Worm (Caenorhabditis elegans): ENCODE measurements around the gene Y53G8AL.3.
A peak's percentile ranks its signal among the peaks of the same experiment; 100 is the strongest.

Y53G8AL.3 gene

DNA sequence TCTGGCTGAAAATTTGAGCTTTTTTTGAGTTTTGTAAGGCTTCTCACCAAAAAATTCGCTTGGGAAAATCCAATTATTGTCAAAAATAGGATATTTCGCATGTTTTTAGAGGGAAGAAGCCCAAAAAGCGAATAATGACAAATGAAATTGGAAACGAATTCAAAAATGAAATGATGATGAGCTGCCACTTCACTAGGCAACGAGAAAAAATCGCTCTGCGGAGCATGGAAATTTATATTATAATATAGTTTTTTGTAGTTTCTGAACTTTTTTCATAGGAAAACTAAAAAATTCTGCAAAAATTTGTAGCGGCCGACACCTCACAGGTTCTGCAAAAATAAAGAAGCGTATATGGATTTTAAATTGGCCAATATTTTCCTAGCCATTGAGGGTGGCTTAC lies at the start of gene Y53G8AL.3:
Gene Y53G8AL.3, minus strand, starts transcription at position 101 of the 400 bp plus-strand sequence.
- TF ChIP-seq nhr-71 (tag; optimal IDR thresholded peaks at IDR 0.05) (no peak), swsn-7 (tag; optimal IDR thresholded peaks at IDR 0.05) (no peak), unc-86 (tag; optimal IDR thresholded peaks at IDR 0.05) (no peak), nhr-19 (GFP tag; conservative IDR thresholded peaks at IDR 0.05) (no peak), fkh-10 (GFP tag; optimal IDR thresholded peaks at IDR 0.05) (no peak), ceh-82 (tag; optimal IDR thresholded peaks at IDR 0.05) (no peak), nhr-90 (tag; optimal IDR thresholded peaks at IDR 0.05; ENCODE audit: poor library complexity) (no peak), mdl-1 (tag; optimal IDR thresholded peaks at IDR 0.05) (no peak), fkh-8 (tag; optimal IDR thresholded peaks at IDR 0.05) (no peak), lsy-2 (tag; optimal IDR thresholded peaks at IDR 0.05) (no peak), dpl-1 (GFP tag; optimal IDR thresholded peaks at IDR 0.05) (no peak), efl-3 (GFP tag; optimal IDR thresholded peaks at IDR 0.05) (no peak), lin-13 (GFP tag; optimal IDR thresholded peaks at IDR 0.05) (no peak), mef-2 (tag; optimal IDR thresholded peaks at IDR 0.05) (no peak), grh-1 (GFP tag; IDR thresholded peaks at IDR 0.05) (no peak)

ce11 chrIII:3297151-3297550 lies 44.2 kb upstream of the Y53G8AL.3 start, which contains the start of gene Y53G8AR.5:
Gene Y53G8AR.5 (plus strand): TSS chrIII:3297451.
- TF ChIP-seq pax-3 (tag; optimal IDR thresholded peaks at IDR 0.05) = no peak
- TF ChIP-seq nhr-85 (tag) = peak; percentile 49

DNA sequence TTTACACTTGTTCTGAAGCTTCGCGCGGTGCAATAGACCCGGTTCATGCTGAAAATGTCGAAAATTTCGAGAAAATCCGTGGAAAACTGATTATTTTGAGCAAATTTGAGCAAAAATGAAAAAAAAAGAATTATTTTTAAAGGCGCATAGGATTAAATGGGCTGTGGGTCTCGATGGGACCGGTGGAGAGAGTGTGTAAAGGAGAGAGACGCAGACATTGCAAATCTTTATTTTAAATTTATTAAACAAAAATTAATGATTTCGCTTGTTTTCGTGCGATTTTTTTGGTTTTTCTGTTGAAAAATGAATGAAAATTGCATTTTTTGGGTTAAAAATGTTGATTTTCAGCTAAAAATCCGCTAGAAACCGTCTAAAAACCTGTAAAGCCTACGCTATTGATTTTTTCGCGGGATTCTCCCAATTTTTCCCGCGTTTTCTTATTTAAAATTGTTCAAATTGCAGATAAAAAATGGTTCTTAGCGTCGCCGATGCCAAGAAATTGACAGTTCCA lies 41.4 kb upstream of the Y53G8AL.3 start, which contains the start of the genes Y53G8AR.8 and Y53G8AR.6:
Gene Y53G8AR.8, minus strand, starts transcription at position 48 of the 511 bp plus-strand sequence.
Gene Y53G8AR.6, plus strand, starts transcription at position 461 of the 511 bp plus-strand sequence.
- TF ChIP-seq nhr-28 (tag; optimal IDR thresholded peaks at IDR 0.05) (no peak), blmp-1 (tag; optimal IDR thresholded peaks at IDR 0.05) (peak; percentile 25), snu-23 (GFP tag; optimal IDR thresholded peaks at IDR 0.05) (peak; percentile 39), nhr-47 (tag; optimal IDR thresholded peaks at IDR 0.05) (no peak), F16B12.6 (tag; optimal IDR thresholded peaks at IDR 0.05) (peak; percentile 40), mep-1 (tag; optimal IDR thresholded peaks at IDR 0.05) (peak; percentile 55), nhr-19 (GFP tag; conservative IDR thresholded peaks at IDR 0.05) (0 out of 2 replicates have a peak, but pooled peaks have one; percentile 3), lsy-2 (tag; optimal IDR thresholded peaks at IDR 0.05) (peak; percentile 53 to 62), sox-4 (tag; optimal IDR thresholded peaks at IDR 0.05) (no peak), fos-1 (tag; optimal IDR thresholded peaks at IDR 0.05) (no peak), aha-1 (tag; optimal IDR thresholded peaks at IDR 0.05) (no peak), skn-1 (tag; optimal IDR thresholded peaks at IDR 0.05) (peak; percentile 1), isw-1 (GFP tag; IDR thresholded peaks at IDR 0.05) (peak; percentile 25; the same call in 1 of the 2 replicates), dpl-1 (GFP tag; optimal IDR thresholded peaks at IDR 0.05) (peak in 2 of 3 experiments; percentile 30 to 56), ceh-82 (tag; optimal IDR thresholded peaks at IDR 0.05) (no peak), xbp-1 (tag; optimal IDR thresholded peaks at IDR 0.05) (peak; percentile 1), tbx-2 (tag; optimal IDR thresholded peaks at IDR 0.05) (peak; percentile 18), nhr-237 (tag; optimal IDR thresholded peaks at IDR 0.05) (no peak), pqm-1 (tag; optimal IDR thresholded peaks at IDR 0.05) (no peak), lin-35 (GFP tag; optimal IDR thresholded peaks at IDR 0.05) (peak; percentile 38 to 45), efl-1 (optimal IDR thresholded peaks at IDR 0.05) (peak; percentile 39 to 51), efl-1 (GFP tag; optimal IDR thresholded peaks at IDR 0.05 in 1 of 2) (peak; percentile 59 to 94)

- TF ChIP-seq elt-2 (tag; optimal IDR thresholded peaks at IDR 0.05) = peak; percentile 84
- TF ChIP-seq nhr-28 (tag; optimal IDR thresholded peaks at IDR 0.05) = no peak
- TF ChIP-seq egl-13 (tag; optimal IDR thresholded peaks at IDR 0.05) = peak; percentile 17
- TF ChIP-seq lin-35 (GFP tag; optimal IDR thresholded peaks at IDR 0.05) = peak in 1 of 2 experiments; percentile 11
Observed at ce11 chrIII:3281860-3282358, 29.0 kb upstream of the Y53G8AL.3 start, which contains the start of gene mfsd-8. Gene mfsd-8 (plus strand): TSS chrIII:3282308.
